Fruit fly (Drosophila melanogaster): ENCODE measurements around the gene Idua.

dm6 chr2L:11082025-11082424 is 30.8 kb downstream of the Idua start:
- TF ChIP-seq CG8478 (optimal IDR thresholded peaks at IDR 0.05) = no peak
- no peak for TF ChIP-seq CTCF (optimal IDR thresholded peaks at IDR 0.05)

Measured in S2 (cell line).